Fruit fly (Drosophila melanogaster) Kc167 (cell line): ENCODE measurements around the gene CG14628.

Experiments used
- Myc ChIP-seq: fragments of >200 bp; optimal IDR thresholded peaks from 2 replicates; lab custom pipeline; 2017; ENCODE audit warnings: missing external identifiers
- Sin3A ChIP-seq: fragments of >200 bp; optimal IDR thresholded peaks from 2 replicates; lab custom pipeline; 2018; ENCODE audit warnings: missing external identifiers
- h ChIP-seq: fragments of >200 bp; optimal IDR thresholded peaks from 3 replicates; lab custom pipeline; 2018; ENCODE audit warnings: missing external identifiers
- insv ChIP-seq: fragments of >200 bp; optimal IDR thresholded peaks from 3 replicates; lab custom pipeline; 2018; ENCODE audit warnings: missing external identifiers
- psq ChIP-seq: fragments of >200 bp; optimal IDR thresholded peaks from 2 replicates; lab custom pipeline; 2017; ENCODE audit warnings: missing external identifiers
- ttk ChIP-seq: sonication (Bioruptor generic); optimal IDR thresholded peaks from 2 replicates; lab custom pipeline; 2017; ENCODE audit warnings: missing external identifiers

Gene CG14628

dm6 chrX:1134053-1135005, 11.1 kb upstream of the CG14628 start, which contains the start of gene CG3655:
Gene CG3655 (minus strand): TSS chrX:1134896.
- no peak for TF ChIP-seq insv (lab: Kevin White, UChicago)
- TF ChIP-seq h (lab: Kevin White, UChicago) = no peak
- no peak for TF ChIP-seq Sin3A (lab: Kevin White, UChicago)
- no peak for TF ChIP-seq ttk (lab: Kevin White, UChicago)
- TF ChIP-seq Myc (lab: Kevin White, UChicago) = no peak
- no peak for TF ChIP-seq psq (lab: Kevin White, UChicago)

- TF ChIP-seq insv (lab: Kevin White, UChicago) (peak; percentile 61), h (lab: Kevin White, UChicago) (no peak), Myc (lab: Kevin White, UChicago) (no peak)
These were observed 10.5 kb upstream of the CG14628 start for dm6 chrX:1135006-1135376.

DNA sequence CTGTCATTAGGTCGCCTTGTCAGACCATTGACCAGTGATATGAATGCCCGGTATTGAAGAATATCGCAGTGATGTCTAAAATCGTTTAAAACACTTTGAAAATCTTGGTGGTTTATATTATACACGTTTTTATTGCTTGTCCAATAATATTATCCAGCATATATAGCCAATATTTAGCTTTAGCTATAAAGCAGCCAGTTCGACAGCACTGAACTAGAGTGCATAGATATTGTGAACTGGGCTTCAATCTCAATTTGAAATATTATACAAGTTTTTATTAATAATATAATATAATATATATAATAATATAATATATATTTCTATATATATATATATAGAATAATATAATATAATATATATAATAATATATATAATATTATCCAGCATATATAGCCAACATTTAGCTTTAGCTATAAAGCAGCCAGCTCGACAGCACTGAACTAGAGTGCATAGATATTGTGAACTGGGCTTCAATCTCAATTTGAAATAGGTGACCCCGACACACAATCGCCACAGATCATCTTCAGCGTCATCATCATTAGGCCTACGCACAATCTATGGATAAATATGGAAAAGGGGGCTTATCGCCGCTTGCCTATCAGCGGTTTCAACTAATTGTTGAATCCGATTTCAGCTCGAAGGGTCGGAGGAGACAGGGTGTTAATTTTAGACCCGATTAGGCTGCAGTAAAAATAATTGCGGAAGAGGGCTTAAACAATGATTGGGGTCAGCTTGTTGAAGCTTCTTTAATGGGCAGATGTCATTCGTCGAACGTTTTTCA, 2.7 kb upstream of the CG14628 start:
- TF ChIP-seq insv (lab: Kevin White, UChicago) (no peak), Myc (lab: Kevin White, UChicago) (no peak), ttk (lab: Kevin White, UChicago) (no peak), h (lab: Kevin White, UChicago) (no peak), Sin3A (lab: Kevin White, UChicago) (no peak), psq (lab: Kevin White, UChicago) (no peak)

- TF ChIP-seq h (lab: Kevin White, UChicago) (no peak), Myc (lab: Kevin White, UChicago) (no peak), psq (lab: Kevin White, UChicago) (no peak), ttk (lab: Kevin White, UChicago) (no peak), Sin3A (lab: Kevin White, UChicago) (no peak), insv (lab: Kevin White, UChicago) (no peak)
These were observed 16.5 kb downstream of the CG14628 start, which contains the start of gene eIF4E7 for dm6 chrX:1161913-1162439. Gene eIF4E7 (minus strand): TSS chrX:1162389.

DNA sequence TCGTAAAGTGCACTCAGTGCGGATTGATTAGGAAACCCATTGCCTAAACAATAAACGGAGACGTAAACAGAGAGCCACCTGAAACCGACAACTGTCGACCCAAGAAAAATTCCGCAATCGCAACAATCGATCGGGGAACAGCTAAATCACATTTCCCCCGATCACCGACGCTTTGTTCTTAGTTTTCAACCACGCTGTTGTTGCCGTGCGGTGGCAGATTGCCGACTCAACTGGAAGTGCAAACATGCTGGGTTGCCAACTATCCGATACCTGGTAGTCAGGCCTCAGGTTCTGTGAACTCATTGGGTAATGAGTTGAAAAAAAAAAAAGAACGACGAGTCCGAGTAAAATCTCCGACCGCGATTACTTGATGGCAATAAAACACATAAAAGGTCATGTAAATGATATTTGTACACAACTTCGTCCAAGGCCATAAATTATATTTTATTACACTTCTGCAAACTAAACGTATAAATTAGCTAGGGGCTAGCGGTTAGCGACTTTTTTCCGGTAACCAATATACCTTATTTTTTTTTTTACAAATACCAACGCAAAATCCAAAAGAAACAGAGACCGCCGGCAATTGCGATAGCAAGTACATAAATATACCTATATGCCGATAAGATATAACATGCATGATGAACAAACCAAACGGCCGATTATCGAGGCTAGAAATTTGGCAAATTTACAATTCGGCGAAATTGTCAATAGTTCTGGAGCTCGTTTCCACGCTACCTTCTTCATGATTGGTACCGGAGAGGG, 24.9 kb downstream of the CG14628 start, which contains the start of gene CG11378:
TSS of gene CG11378 (plus strand) at position 712 of the 762 bp plus-strand sequence.
- TF ChIP-seq Sin3A (lab: Kevin White, UChicago) (no peak), ttk (lab: Kevin White, UChicago) (no peak), Myc (lab: Kevin White, UChicago) (no peak), insv (lab: Kevin White, UChicago) (no peak), h (lab: Kevin White, UChicago) (no peak), psq (lab: Kevin White, UChicago) (no peak)

DNA sequence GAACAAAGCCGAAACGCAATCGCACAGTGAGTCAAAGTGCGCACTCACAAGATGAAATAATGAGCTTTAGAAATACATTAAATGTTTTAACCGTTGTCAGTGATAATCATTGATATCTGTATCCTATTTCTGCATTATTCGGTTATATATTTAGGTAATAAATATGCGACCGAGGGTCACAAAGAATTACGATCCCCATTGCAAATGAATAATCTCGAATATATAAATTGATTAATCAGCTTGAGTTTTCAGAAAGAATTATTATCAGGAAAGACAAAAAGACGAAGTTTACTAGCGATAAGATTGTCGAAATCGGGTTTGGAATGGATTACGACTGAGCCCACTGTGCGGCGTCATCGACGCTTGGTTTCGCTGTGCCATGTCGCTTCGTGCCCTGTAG, 25.6 kb downstream of the CG14628 start:
- TF ChIP-seq psq (lab: Kevin White, UChicago) = no peak
- no peak for TF ChIP-seq h (lab: Kevin White, UChicago)
- no peak for TF ChIP-seq insv (lab: Kevin White, UChicago)
- TF ChIP-seq Sin3A (lab: Kevin White, UChicago) = no peak
- TF ChIP-seq ttk (lab: Kevin White, UChicago) = no peak
- no peak for TF ChIP-seq Myc (lab: Kevin White, UChicago)

dm6 chrX:1172756-1173422, 27.4 kb downstream of the CG14628 start:
- no peak for TF ChIP-seq h (lab: Kevin White, UChicago)
- no peak for TF ChIP-seq Myc (lab: Kevin White, UChicago)
- no peak for TF ChIP-seq ttk (lab: Kevin White, UChicago)
- no peak for TF ChIP-seq psq (lab: Kevin White, UChicago)
- no peak for TF ChIP-seq insv (lab: Kevin White, UChicago)
- no peak for TF ChIP-seq Sin3A (lab: Kevin White, UChicago)

dm6 chrX:1173564-1173963, 28.1 kb downstream of the CG14628 start:
- TF ChIP-seq insv (lab: Kevin White, UChicago) = no peak
- TF ChIP-seq ttk (lab: Kevin White, UChicago) = no peak
- TF ChIP-seq psq (lab: Kevin White, UChicago) = no peak
- no peak for TF ChIP-seq h (lab: Kevin White, UChicago)
- no peak for TF ChIP-seq Myc (lab: Kevin White, UChicago)
- no peak for TF ChIP-seq Sin3A (lab: Kevin White, UChicago)

DNA sequence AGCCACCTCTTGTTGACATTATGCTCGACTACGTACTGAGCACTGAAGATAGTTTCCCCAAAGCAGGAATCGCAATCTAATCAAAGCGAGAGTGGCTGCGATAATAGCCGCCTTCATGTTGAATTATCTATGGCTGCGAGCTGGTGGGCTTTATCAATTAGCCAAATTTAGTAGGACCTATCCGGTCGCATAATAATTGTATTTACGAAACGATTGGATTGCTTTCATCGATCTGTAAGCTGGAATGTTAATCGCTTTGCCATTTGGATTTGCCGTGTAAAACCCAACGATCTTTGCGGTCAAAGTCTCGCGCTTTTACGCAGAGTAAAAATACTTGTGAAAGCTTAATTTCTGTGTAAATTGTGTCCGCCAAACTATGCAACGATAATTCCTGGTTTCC, 30.5 kb downstream of the CG14628 start, which contains the start of gene CG11384:
TSS of gene CG11384 (minus strand) at position 43 of the 400 bp plus-strand sequence.
- TF ChIP-seq h (lab: Kevin White, UChicago) (no peak), psq (lab: Kevin White, UChicago) (no peak), Sin3A (lab: Kevin White, UChicago) (no peak), insv (lab: Kevin White, UChicago) (no peak), ttk (lab: Kevin White, UChicago) (no peak), Myc (lab: Kevin White, UChicago) (no peak)
